Fruit fly (Drosophila melanogaster) whole organism, adult: Measurements from ENCODE around the gene Cow.

ENCODE experiments used
- CG11617 ChIP-seq: fragments of 200-800 bp; sonication (Bioruptor generic); optimal IDR thresholded peaks from 2 replicates; lab custom pipeline; 2017; ENCODE audit warnings: mild to moderate bottlenecking, missing biosample characterization, missing genetic modification reagents, missing genetic modification characterization
- CG12768 ChIP-seq: fragments of 200-800 bp; sonication (Bioruptor generic); optimal IDR thresholded peaks from 2 replicates; lab custom pipeline; 2017; ENCODE audit warnings: missing biosample characterization, missing genetic modification characterization, mild to moderate bottlenecking, moderate library complexity, missing genetic modification reagents
- CG14711 ChIP-seq: fragments of 200-800 bp; sonication (Bioruptor generic); optimal IDR thresholded peaks from 2 replicates; lab custom pipeline; 2018; ENCODE audit warnings: missing biosample characterization, mild to moderate bottlenecking, missing genetic modification characterization, moderate library complexity
- CG1620 ChIP-seq: fragments of 200-800 bp; sonication (Bioruptor generic); optimal IDR thresholded peaks from 2 replicates; lab custom pipeline; 2016; ENCODE audit warnings: missing biosample characterization, missing genetic modification characterization
- CG33017 ChIP-seq: fragments of 200-800 bp; sonication (Bioruptor generic); optimal IDR thresholded peaks from 2 replicates; lab custom pipeline; 2018; ENCODE audit warnings: missing biosample characterization, mild to moderate bottlenecking, missing genetic modification characterization, moderate library complexity
- CG5204 ChIP-seq: fragments of 200-800 bp; sonication (Bioruptor generic); optimal IDR thresholded peaks from 2 replicates; lab custom pipeline; 2016; ENCODE audit warnings: missing biosample characterization, missing genetic modification characterization
- CG7045 ChIP-seq: fragments of 200-800 bp; sonication (Bioruptor generic); optimal IDR thresholded peaks from 2 replicates; lab custom pipeline; 2017; ENCODE audit warnings: missing biosample characterization, mild to moderate bottlenecking, missing genetic modification characterization
- CG7101 ChIP-seq: fragments of 200-800 bp; sonication (Bioruptor generic); optimal IDR thresholded peaks from 2 replicates; lab custom pipeline; 2018; ENCODE audit warnings: missing biosample characterization, mild to moderate bottlenecking, missing genetic modification characterization, moderate library complexity
- Clk ChIP-seq: fragments of 200-800 bp; sonication (Bioruptor generic); optimal IDR thresholded peaks from 2 replicates; lab custom pipeline; 2017; ENCODE audit warnings: missing biosample characterization, missing genetic modification characterization
- Crg-1 ChIP-seq: fragments of 200-800 bp; sonication (Bioruptor generic); optimal IDR thresholded peaks from 2 replicates; lab custom pipeline; 2016; ENCODE audit warnings: missing biosample characterization, missing genetic modification characterization
- Hr96 ChIP-seq: fragments of 200-800 bp; sonication (Bioruptor generic); optimal IDR thresholded peaks from 2 replicates; lab custom pipeline; 2016; ENCODE audit warnings: missing biosample characterization, missing genetic modification characterization
- Mnt ChIP-seq: fragments of 200-800 bp; sonication (Bioruptor generic); optimal IDR thresholded peaks from 2 replicates; lab custom pipeline; 2016; ENCODE audit warnings: missing biosample characterization, mild to moderate bottlenecking, missing genetic modification characterization
- bab1 ChIP-seq: fragments of 200-800 bp; sonication (Bioruptor generic); optimal IDR thresholded peaks from 3 replicates; lab custom pipeline; 2019; ENCODE audit warnings: missing biosample characterization, mild to moderate bottlenecking, missing genetic modification characterization, moderate library complexity
- cic ChIP-seq: fragments of 200-800 bp; sonication (Bioruptor generic); optimal IDR thresholded peaks from 2 replicates; lab custom pipeline; 2017; ENCODE audit warnings: missing biosample characterization, mild to moderate bottlenecking, missing genetic modification characterization, moderate library complexity
- cnc ChIP-seq, 2 experiments: fragments of >200 bp; optimal IDR thresholded peaks; 2 replicates each; lab custom pipeline; 2017
- kay ChIP-seq: fragments of 200-800 bp; sonication (Bioruptor generic); peaks from one replicate; lab custom pipeline; 2016; ENCODE audit warnings: missing biosample characterization, missing genetic modification characterization, borderline replicate concordance
- ovo ChIP-seq: fragments of 200-800 bp; sonication (Bioruptor generic); optimal IDR thresholded peaks from 2 replicates; lab custom pipeline; 2016; ENCODE audit warnings: missing biosample characterization, missing genetic modification characterization
- pad ChIP-seq: fragments of 200-800 bp; sonication (Bioruptor generic); optimal IDR thresholded peaks from 3 replicates; lab custom pipeline; 2017; ENCODE audit warnings: missing biosample characterization, missing genetic modification characterization, mild to moderate bottlenecking, moderate library complexity, missing genetic modification reagents
- tj ChIP-seq: fragments of 200-800 bp; sonication (Bioruptor generic); optimal IDR thresholded peaks from 3 replicates; lab custom pipeline; 2017; ENCODE audit warnings: missing biosample characterization, mild to moderate bottlenecking, missing genetic modification characterization, moderate library complexity
- toe ChIP-seq: fragments of 200-800 bp; sonication (Bioruptor generic); optimal IDR thresholded peaks from 2 replicates; lab custom pipeline; 2016; ENCODE audit warnings: missing biosample characterization, missing genetic modification characterization

Gene Cow

dm6 chr3R:23110724-23111123 is 1.8 kb downstream of the Cow start:
- no peak for TF ChIP-seq cic (GFP tag; lab: Kevin White, UChicago)
- TF ChIP-seq CG33017 (tag; lab: Kevin White, UChicago), result no peak
- no peak for TF ChIP-seq ovo (GFP tag; lab: Kevin White, UChicago)
- no peak for TF ChIP-seq toe (GFP tag; lab: Kevin White, UChicago)
- no peak for TF ChIP-seq kay (GFP tag; lab: Kevin White, UChicago)
- TF ChIP-seq Mnt (GFP tag; lab: Kevin White, UChicago), result no peak
- TF ChIP-seq tj (GFP tag; lab: Kevin White, UChicago), result no peak
- no peak for TF ChIP-seq CG1620 (GFP tag; lab: Kevin White, UChicago)
- TF ChIP-seq CG7045 (GFP tag; lab: Kevin White, UChicago), result no peak
- no peak for TF ChIP-seq CG11617 (GFP tag; lab: Kevin White, UChicago)
- no peak for TF ChIP-seq CG5204 (GFP tag; lab: Kevin White, UChicago)
- TF ChIP-seq Clk (GFP tag; lab: Kevin White, UChicago), result no peak
- no peak for TF ChIP-seq Hr96 (GFP tag; lab: Kevin White, UChicago)
- TF ChIP-seq cnc (optimal IDR thresholded peaks at IDR 0.05; lab: Kevin White, UChicago), result no peak
- no peak for TF ChIP-seq CG14711

dm6 chr3R:23099233-23099632 is 13.3 kb downstream of the Cow start, which contains the start of gene CG6738:
TSS of gene CG6738 (plus strand) at chr3R:23099533.
- TF ChIP-seq ovo (GFP tag; lab: Kevin White, UChicago) (no peak), pad (GFP tag; lab: Kevin White, UChicago) (no peak), CG14711 (no peak)

- TF ChIP-seq Clk (GFP tag; lab: Kevin White, UChicago), result no peak
- no peak for TF ChIP-seq CG1620 (GFP tag; lab: Kevin White, UChicago)
- no peak for TF ChIP-seq CG7045 (GFP tag; lab: Kevin White, UChicago)
- no peak for TF ChIP-seq CG14711
- TF ChIP-seq Hr96 (GFP tag; lab: Kevin White, UChicago), result no peak
- TF ChIP-seq kay (GFP tag; lab: Kevin White, UChicago), result peak; percentile 86
Observed at dm6 chr3R:23097197-23097809, 15.2 kb downstream of the Cow start, which contains the start of gene CG6733. TSS of gene CG6733 (plus strand) at chr3R:23097728.

dm6 chr3R:23095346-23095745 is 17.2 kb downstream of the Cow start, which contains the start of gene CG17109:
TSS of gene CG17109 (plus strand) at chr3R:23095690.
- TF ChIP-seq tj (GFP tag; lab: Kevin White, UChicago) (no peak), CG33017 (tag; lab: Kevin White, UChicago) (no peak), cic (GFP tag; lab: Kevin White, UChicago) (no peak), CG12768 (no peak), Clk (GFP tag; lab: Kevin White, UChicago) (no peak), CG14711 (no peak), CG1620 (GFP tag; lab: Kevin White, UChicago) (no peak), CG11617 (GFP tag; lab: Kevin White, UChicago) (no peak), CG5204 (GFP tag; lab: Kevin White, UChicago) (no peak), Crg-1 (GFP tag; lab: Kevin White, UChicago) (no peak), ovo (GFP tag; lab: Kevin White, UChicago) (no peak), kay (GFP tag; lab: Kevin White, UChicago) (no peak), Mnt (GFP tag; lab: Kevin White, UChicago) (no peak), CG7045 (GFP tag; lab: Kevin White, UChicago) (no peak), toe (GFP tag; lab: Kevin White, UChicago) (no peak), cnc (optimal IDR thresholded peaks at IDR 0.05; lab: Kevin White, UChicago) (no peak), Hr96 (GFP tag; lab: Kevin White, UChicago) (no peak), CG7101 (tag; lab: Kevin White, UChicago) (no peak)

- TF ChIP-seq cic (GFP tag; lab: Kevin White, UChicago), result no peak
- no peak for TF ChIP-seq CG33017 (tag; lab: Kevin White, UChicago)
- TF ChIP-seq Hr96 (GFP tag; lab: Kevin White, UChicago), result peak; percentile 15
- TF ChIP-seq kay (GFP tag; lab: Kevin White, UChicago), result peak; percentile 66
- TF ChIP-seq Mnt (GFP tag; lab: Kevin White, UChicago), result peak; percentile 21
- TF ChIP-seq toe (GFP tag; lab: Kevin White, UChicago), result peak; percentile 1
Observed at dm6 chr3R:23091586-23092228, 20.8 kb downstream of the Cow start, which contains the start of the genes CG17110 and CG6726. TSS of gene CG17110 (plus strand) at chr3R:23091724. TSS of gene CG6726 (plus strand) at chr3R:23091724.

- no peak for TF ChIP-seq Crg-1 (GFP tag; lab: Kevin White, UChicago)
Observed at dm6 chr3R:23088252-23088651, 24.3 kb downstream of the Cow start.

dm6 chr3R:23081265-23081664 is 31.3 kb downstream of the Cow start:
- TF ChIP-seq cic (GFP tag; lab: Kevin White, UChicago), result no peak
- no peak for TF ChIP-seq bab1 (GFP tag; lab: Kevin White, UChicago)
- TF ChIP-seq cnc (optimal IDR thresholded peaks at IDR 0.05; lab: Kevin White, UChicago), result no peak
- no peak for TF ChIP-seq ovo (GFP tag; lab: Kevin White, UChicago)
- TF ChIP-seq Crg-1 (GFP tag; lab: Kevin White, UChicago), result no peak
- no peak for TF ChIP-seq pad (GFP tag; lab: Kevin White, UChicago)
- TF ChIP-seq Clk (GFP tag; lab: Kevin White, UChicago), result no peak
- TF ChIP-seq CG7101 (tag; lab: Kevin White, UChicago), result no peak
- TF ChIP-seq CG12768, result no peak
- TF ChIP-seq CG7045 (GFP tag; lab: Kevin White, UChicago), result no peak
- no peak for TF ChIP-seq kay (GFP tag; lab: Kevin White, UChicago)
- TF ChIP-seq CG5204 (GFP tag; lab: Kevin White, UChicago), result no peak
- TF ChIP-seq CG1620 (GFP tag; lab: Kevin White, UChicago), result no peak
- TF ChIP-seq CG14711, result no peak
- TF ChIP-seq CG11617 (GFP tag; lab: Kevin White, UChicago), result no peak
- no peak for TF ChIP-seq Hr96 (GFP tag; lab: Kevin White, UChicago)
- no peak for TF ChIP-seq CG33017 (tag; lab: Kevin White, UChicago)
